Worm (Caenorhabditis elegans) whole organism, L2 larva: ENCODE results near the gene cyp-14A4.

Experiments
- ceh-16 ChIP-seq: fragments of 150-350 bp; optimal IDR thresholded peaks from 2 replicates; lab custom pipeline; 2014; ENCODE audit warnings: missing biosample characterization, missing genetic modification characterization
- ceh-82 ChIP-seq: fragments of 150-350 bp; optimal IDR thresholded peaks from 2 replicates; lab custom pipeline; 2014; ENCODE audit warnings: missing biosample characterization, missing genetic modification characterization
- elt-3 ChIP-seq: sonication (generic microtip); optimal IDR thresholded peaks from 2 replicates; lab custom pipeline; 2017; ENCODE audit warnings: missing biosample characterization, missing genetic modification characterization
- fos-1 ChIP-seq: fragments of 150-350 bp; optimal IDR thresholded peaks from 2 replicates; lab custom pipeline; 2014; ENCODE audit warnings: missing biosample characterization, missing genetic modification characterization
- lin-11 ChIP-seq: fragments of 150-350 bp; sonication (generic microtip); optimal IDR thresholded peaks from 2 replicates; lab custom pipeline; 2014; ENCODE audit warnings: missing biosample characterization, missing genetic modification characterization, inconsistent platforms, mixed read lengths
- nhr-12 ChIP-seq: fragments of 150-350 bp; optimal IDR thresholded peaks from 2 replicates; lab custom pipeline; 2014; ENCODE audit warnings: missing biosample characterization, missing genetic modification characterization
- skn-1 ChIP-seq: sonication (generic microtip); optimal IDR thresholded peaks from 2 replicates; lab custom pipeline; 2017; ENCODE audit warnings: missing biosample characterization, missing genetic modification characterization
- unc-62 ChIP-seq: fragments of 150-350 bp; optimal IDR thresholded peaks from 2 replicates; lab custom pipeline; 2014; ENCODE audit warnings: missing biosample characterization, missing genetic modification reagents, missing genetic modification characterization
- ztf-1 ChIP-seq: fragments of 200-800 bp; sonication (Bioruptor generic); conservative IDR thresholded peaks from 2 replicates; pipeline ENCODE4 v1.3.6; 2022; ENCODE audit warnings: missing genetic modification characterization, missing compliant biosample characterization

DNA sequence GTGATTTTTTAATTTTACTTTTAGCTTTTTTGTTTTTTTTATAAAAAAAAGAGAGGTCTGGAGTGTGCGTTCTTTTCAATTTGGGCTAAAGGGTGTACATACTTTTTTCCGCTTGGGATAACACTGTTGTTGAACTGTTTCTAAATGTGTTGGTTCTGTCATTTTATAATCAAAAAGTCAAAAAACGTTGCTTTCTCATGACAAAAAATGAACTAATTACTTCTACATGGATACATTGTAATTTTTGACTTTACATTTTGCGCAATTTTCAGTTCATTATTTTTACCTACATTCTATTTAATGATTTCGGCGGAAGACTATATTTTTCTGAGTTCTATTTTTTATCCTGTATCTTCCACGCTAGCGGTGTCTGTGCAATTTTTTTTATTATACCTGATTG, 7.5 kb upstream of the cyp-14A4 start, which contains the start of gene srd-38:
- TF ChIP-seq ceh-16 (no peak), nhr-12 (no peak), elt-3 (tag; lab: Kevin White, UChicago) (no peak), fos-1 (tag; lab: Kevin White, UChicago) (no peak), unc-62 (no peak), ztf-1 (GFP tag; lab: Robert Waterston, UW) (no peak), skn-1 (tag; lab: Kevin White, UChicago) (no peak), lin-11 (no peak), ceh-82 (tag; lab: Kevin White, UChicago) (no peak)
